Fruit fly (Drosophila melanogaster): Measurements from ENCODE around the gene CG12502.

Gene CG12502

DNA sequence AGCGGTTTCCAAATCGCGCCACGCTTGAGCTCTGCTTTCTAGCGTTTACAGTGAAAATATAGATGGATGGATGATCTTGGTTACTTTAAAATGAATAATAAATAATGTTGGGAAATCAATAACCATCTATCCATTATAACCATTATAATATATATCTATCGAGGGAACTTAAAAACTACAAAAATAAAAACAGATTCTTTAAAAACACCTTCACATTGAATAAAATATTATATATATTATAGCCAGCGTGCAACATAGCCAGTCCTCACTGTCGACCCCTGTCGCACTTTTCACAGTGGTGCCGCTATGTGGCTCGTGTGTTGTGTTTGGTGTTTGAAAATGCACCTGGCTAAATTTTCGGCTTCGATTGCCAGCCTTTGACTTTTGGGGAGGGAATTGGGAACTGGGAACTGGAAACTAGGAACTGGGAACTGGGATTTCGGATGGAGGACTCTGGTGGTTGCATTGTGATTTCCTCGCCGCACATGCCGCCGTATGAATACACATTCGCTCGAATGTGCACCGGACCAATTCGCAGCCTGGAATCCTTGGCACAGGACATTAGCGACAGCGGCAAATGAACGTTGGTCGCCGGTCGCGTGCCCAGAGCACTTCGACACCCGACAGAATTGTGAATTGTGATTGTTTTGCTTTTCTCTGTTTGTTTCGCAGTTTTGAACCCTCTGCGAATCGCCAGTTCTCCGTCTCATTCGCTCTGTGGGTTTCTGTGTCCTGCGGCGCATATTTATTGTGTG, 40.0 kb downstream of the CG12502 start (continued):
- TF ChIP-seq CG14965 (GFP tag; optimal IDR thresholded peaks at IDR 0.05; ENCODE audit: borderline replicate concordance) (no peak), CG7745 (tag; optimal IDR thresholded peaks at IDR 0.05) (no peak), CG15073 (GFP tag; optimal IDR thresholded peaks at IDR 0.05) (no peak), yki (optimal IDR thresholded peaks at IDR 0.05) (no peak), CG6254 (GFP tag; optimal IDR thresholded peaks at IDR 0.05) (peak; percentile 38), Adf1 (GFP tag; IDR thresholded peaks at IDR 0.05) (no peak), tna (GFP tag; IDR thresholded peaks at IDR 0.05; ENCODE audit: partially characterized antibody) (no peak), CG6689 (GFP tag; IDR thresholded peaks at IDR 0.05) (peak; percentile 33; the same call in 1 of the 2 replicates), lmd (GFP tag; IDR thresholded peaks at IDR 0.05) (peak; percentile 22; the same call in 1 of the 2 replicates), disco-r (GFP tag; optimal IDR thresholded peaks at IDR 0.05) (no peak), CG18262 (tag; optimal IDR thresholded peaks at IDR 0.05) (peak; percentile 73), CG11504 (tag; optimal IDR thresholded peaks at IDR 0.05) (peak; percentile 65), CG3407 (GFP tag; optimal IDR thresholded peaks at IDR 0.05) (peak; percentile 39), wor (GFP tag; IDR thresholded peaks at IDR 0.05) (0 out of 2 replicates have a peak, but pooled peaks have one; percentile 27), CG6683 (GFP tag; optimal IDR thresholded peaks at IDR 0.05) (no peak), gcm2 (GFP tag; optimal IDR thresholded peaks at IDR 0.05) (no peak), al (GFP tag; IDR thresholded peaks at IDR 0.05) (no peak), nom (GFP tag; optimal IDR thresholded peaks at IDR 0.05) (no peak), CG7556 (GFP tag; optimal IDR thresholded peaks at IDR 0.05) (peak; percentile 16), CG12942 (GFP tag; optimal IDR thresholded peaks at IDR 0.05) (no peak), CoRest (tag; optimal IDR thresholded peaks at IDR 0.05) (peak; percentile 31), prd (optimal IDR thresholded peaks at IDR 0.05) (no peak), prd (GFP tag; IDR thresholded peaks at IDR 0.05) (peak; percentile 76; the same call in 2 of the 3 replicates), ind (GFP tag; optimal IDR thresholded peaks at IDR 0.05) (no peak), CG10431 (GFP tag; optimal IDR thresholded peaks at IDR 0.05) (no peak), Hey (tag; optimal IDR thresholded peaks at IDR 0.05) (peak; percentile 95), CG16815 (GFP tag; optimal IDR thresholded peaks at IDR 0.05) (peak; percentile 57), trem (tag; optimal IDR thresholded peaks at IDR 0.05) (peak; percentile 42), peb (GFP tag; IDR thresholded peaks at IDR 0.05) (peak; percentile 14; the same call in 1 of the 2 replicates)

DNA sequence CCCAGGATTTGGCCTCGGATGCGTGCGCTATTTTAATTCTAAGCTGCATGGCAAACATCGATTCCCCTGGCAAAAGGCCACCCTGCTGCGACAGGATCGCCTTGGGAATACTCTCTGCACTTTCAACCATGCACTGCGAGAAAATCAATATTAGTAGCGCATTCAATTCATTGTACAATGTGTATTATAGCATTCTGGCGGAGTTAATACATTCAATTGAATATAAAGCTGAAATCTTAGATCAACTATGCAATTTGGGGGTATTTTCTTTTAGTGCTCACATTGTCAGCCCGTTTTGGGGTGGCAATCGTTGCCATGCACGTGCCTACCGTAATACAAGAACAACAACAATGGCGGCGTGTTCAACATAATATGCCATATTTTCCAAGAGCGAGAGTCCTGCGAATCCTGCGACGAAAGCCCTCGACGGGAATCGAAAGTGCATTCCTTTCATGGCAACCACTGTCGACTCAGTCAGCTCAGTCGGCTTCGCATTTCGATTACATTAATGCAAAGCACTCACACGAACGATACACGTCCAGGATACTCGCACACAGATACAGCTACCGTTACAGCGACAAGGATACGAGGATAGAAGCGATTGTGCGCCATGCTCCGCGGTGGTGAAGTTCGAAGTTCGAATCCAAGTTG, 42.6 kb downstream of the CG12502 start:
- TF ChIP-seq gro (GFP tag; optimal IDR thresholded peaks at IDR 0.05) (no peak), CG9437 (GFP tag; optimal IDR thresholded peaks at IDR 0.05) (no peak), CG14050 (GFP tag; IDR thresholded peaks at IDR 0.05) (no peak), CG2116 (GFP tag; optimal IDR thresholded peaks at IDR 0.05) (no peak), CG4328 (GFP tag; optimal IDR thresholded peaks at IDR 0.05) (no peak), Meics (GFP tag; optimal IDR thresholded peaks at IDR 0.05) (no peak), CG8924 (tag; optimal IDR thresholded peaks at IDR 0.05) (peak; percentile 28), Ets97D (GFP tag; optimal IDR thresholded peaks at IDR 0.05) (no peak), sima (GFP tag; optimal IDR thresholded peaks at IDR 0.05) (no peak), jigr1 (GFP tag; IDR thresholded peaks at IDR 0.05) (no peak), CG9797 (GFP tag; optimal IDR thresholded peaks at IDR 0.05) (no peak), ERR (GFP tag; optimal IDR thresholded peaks at IDR 0.05) (no peak), CG14441 (GFP tag; IDR thresholded peaks at IDR 0.05) (no peak), CG14860 (GFP tag; IDR thresholded peaks at IDR 0.05; ENCODE audit: partially characterized antibody) (no peak), salm (tag; optimal IDR thresholded peaks at IDR 0.05) (no peak), HLHmδ (GFP tag; optimal IDR thresholded peaks at IDR 0.05) (no peak), nom (GFP tag; optimal IDR thresholded peaks at IDR 0.05) (no peak), CG17385 (GFP tag; optimal IDR thresholded peaks at IDR 0.05) (no peak), ems (GFP tag; optimal IDR thresholded peaks at IDR 0.05) (no peak), H2.0 (GFP tag; IDR thresholded peaks at IDR 0.05) (no peak), schlank (tag; optimal IDR thresholded peaks at IDR 0.05) (no peak), NC2β (GFP tag; optimal IDR thresholded peaks at IDR 0.05) (peak; percentile 40)
